Worm (Caenorhabditis elegans) whole organism, L4 larva: ENCODE results near the gene sdz-32.

Experiments
- Y48G9A.11 ChIP-seq: fragments of 200-800 bp; sonication (Bioruptor generic); IDR thresholded peaks from 2 replicates; pipeline ENCODE4 v1.3.6; 2022; ENCODE audit warnings: missing genetic modification reagents, missing genetic modification characterization, missing compliant biosample characterization
- ces-1 ChIP-seq: fragments of 150-350 bp; sonication (generic microtip); optimal IDR thresholded peaks from 4 replicates; lab custom pipeline; 2014; ENCODE audit warnings: missing biosample characterization, missing genetic modification reagents, missing genetic modification characterization
- egl-27 ChIP-seq: sonication (generic microtip); optimal IDR thresholded peaks from 3 replicates; lab custom pipeline; 2017; ENCODE audit warnings: missing biosample characterization, missing genetic modification reagents, missing genetic modification characterization
- fkh-10 ChIP-seq: fragments of 150-350 bp; optimal IDR thresholded peaks from 2 replicates; lab custom pipeline; 2014; ENCODE audit warnings: missing biosample characterization, missing genetic modification reagents, missing genetic modification characterization
- jun-1 ChIP-seq: fragments of 150-350 bp; optimal IDR thresholded peaks from 2 replicates; lab custom pipeline; 2014; ENCODE audit warnings: missing biosample characterization, missing genetic modification reagents, missing genetic modification characterization
- lin-13 ChIP-seq: fragments of 150-350 bp; optimal IDR thresholded peaks from 2 replicates; lab custom pipeline; 2014; ENCODE audit warnings: missing biosample characterization, missing genetic modification reagents, missing genetic modification characterization
- php-3 ChIP-seq: fragments of 200-800 bp; sonication (Bioruptor generic); IDR thresholded peaks from 2 replicates; pipeline ENCODE4 v1.3.6; 2022; ENCODE audit warnings: missing genetic modification reagents, missing genetic modification characterization, missing compliant biosample characterization
- snpc-1.2 ChIP-seq: fragments of 200-800 bp; sonication (Bioruptor generic); IDR thresholded peaks from 2 replicates; pipeline ENCODE4 v1.3.6; 2022; ENCODE audit warnings: missing genetic modification reagents, missing genetic modification characterization, missing compliant biosample characterization
- tra-1 ChIP-seq: fragments of 200-800 bp; sonication (Bioruptor generic); IDR thresholded peaks from 2 replicates; pipeline ENCODE4 v1.3.6; 2022; ENCODE audit warnings: missing genetic modification reagents, missing genetic modification characterization, missing compliant biosample characterization
- unc-62 ChIP-seq, 3 experiments: fragments of 150-350 bp in 1 of 3; sonication (generic microtip); optimal IDR thresholded peaks in 2 of 3; peaks in 1 of 3; 1 replicate in 1 of 3; 2 replicates in 2 of 3; lab custom pipeline; 2014 to 2017; ENCODE audit warnings: missing biosample characterization in 3 of 3, missing genetic modification characterization in 3 of 3, missing genetic modification reagents in 3 of 3, missing genotype in 1 of 3
- ztf-11 ChIP-seq: fragments of 150-350 bp; optimal IDR thresholded peaks from 2 replicates; lab custom pipeline; 2014; ENCODE audit warnings: missing biosample characterization, missing genetic modification characterization
- ztf-7 ChIP-seq: fragments of 150-350 bp; optimal IDR thresholded peaks from 2 replicates; lab custom pipeline; 2014; ENCODE audit warnings: missing biosample characterization, missing genetic modification characterization

ce11 chrII:3429400-3429799 lies 44.4 kb upstream of the sdz-32 start, which contains the start of gene C16C8.18:
- TF ChIP-seq fkh-10 (GFP tag; lab: Kevin White, UChicago): no peak
- no peak for TF ChIP-seq snpc-1.2 (GFP tag; lab: Robert Waterston, UW)
- no peak for TF ChIP-seq egl-27 (tag; lab: Kevin White, UChicago)
- no peak for TF ChIP-seq unc-62 (GFP tag; optimal IDR thresholded peaks at IDR 0.05 in 1 of 2; lab: Kevin White, UChicago)
- TF ChIP-seq unc-62 (tag; optimal IDR thresholded peaks at IDR 0.05; lab: Kevin White, UChicago): no peak
- TF ChIP-seq php-3 (GFP tag; lab: Robert Waterston, UW): no peak
- TF ChIP-seq lin-13 (GFP tag; lab: Kevin White, UChicago): no peak
- no peak for TF ChIP-seq ztf-11 (tag; lab: Kevin White, UChicago)
- no peak for TF ChIP-seq ces-1 (GFP tag; lab: Kevin White, UChicago)
- TF ChIP-seq Y48G9A.11 (GFP tag; lab: Robert Waterston, UW): no peak
- TF ChIP-seq jun-1: no peak
- TF ChIP-seq tra-1 (GFP tag; lab: Robert Waterston, UW): no peak
- TF ChIP-seq ztf-7 (tag; lab: Kevin White, UChicago): no peak
